Worm (Caenorhabditis elegans) whole organism, L2 larva: Measurements from ENCODE around the gene sms-1.
A peak's percentile ranks its signal among the peaks of the same experiment; 100 is the strongest.

Source experiments
- C34F6.9 ChIP-seq: fragments of 150-350 bp; optimal IDR thresholded peaks from 2 replicates; lab custom pipeline; 2014; ENCODE audit warnings: missing biosample characterization, missing genetic modification characterization
- F13H6.1 ChIP-seq: sonication (generic microtip); optimal IDR thresholded peaks from 2 replicates; lab custom pipeline; 2016; ENCODE audit warnings: missing genetic modification characterization, missing compliant biosample characterization
- R02D3.7 ChIP-seq: fragments of 150-350 bp; optimal IDR thresholded peaks from 2 replicates; lab custom pipeline; 2014; ENCODE audit warnings: missing biosample characterization, missing genetic modification characterization
- Y55F3AM.14 ChIP-seq: fragments of 200-800 bp; sonication (Bioruptor generic); optimal IDR thresholded peaks from 2 replicates; lab custom pipeline; 2018; ENCODE audit warnings: mild to moderate bottlenecking, missing genetic modification characterization, missing compliant biosample characterization
- ZK546.5 ChIP-seq: sonication (generic microtip); optimal IDR thresholded peaks from 2 replicates; lab custom pipeline; 2017; ENCODE audit warnings: missing biosample characterization, missing genetic modification characterization
- alr-1 ChIP-seq: fragments of 150-350 bp; optimal IDR thresholded peaks from 2 replicates; lab custom pipeline; 2014; ENCODE audit warnings: missing biosample characterization, missing genetic modification characterization
- ama-1 ChIP-seq: fragments of 150-350 bp; optimal IDR thresholded peaks from 2 replicates; lab custom pipeline; 2018; ENCODE audit warnings: inconsistent platforms
- ceh-16 ChIP-seq: fragments of 150-350 bp; optimal IDR thresholded peaks from 2 replicates; lab custom pipeline; 2014; ENCODE audit warnings: missing biosample characterization, missing genetic modification characterization
- ceh-82 ChIP-seq: fragments of 150-350 bp; optimal IDR thresholded peaks from 2 replicates; lab custom pipeline; 2014; ENCODE audit warnings: missing biosample characterization, missing genetic modification characterization
- crh-2 ChIP-seq: sonication (generic microtip); optimal IDR thresholded peaks from 2 replicates; lab custom pipeline; 2017; ENCODE audit warnings: missing biosample characterization, missing genetic modification characterization
- elt-1 ChIP-seq: fragments of 150-350 bp; optimal IDR thresholded peaks from 2 replicates; lab custom pipeline; 2014; ENCODE audit warnings: missing biosample characterization, missing genetic modification characterization
- elt-3 ChIP-seq: sonication (generic microtip); optimal IDR thresholded peaks from 2 replicates; lab custom pipeline; 2017; ENCODE audit warnings: missing biosample characterization, missing genetic modification characterization
- fos-1 ChIP-seq: fragments of 150-350 bp; optimal IDR thresholded peaks from 2 replicates; lab custom pipeline; 2014; ENCODE audit warnings: missing biosample characterization, missing genetic modification characterization
- gmeb-1 ChIP-seq: fragments of 150-350 bp; optimal IDR thresholded peaks from 2 replicates; lab custom pipeline; 2014; ENCODE audit warnings: missing biosample characterization, missing genetic modification characterization
- lin-13 ChIP-seq: fragments of 150-350 bp; optimal IDR thresholded peaks from 2 replicates; lab custom pipeline; 2014; ENCODE audit warnings: missing biosample characterization, missing genetic modification reagents, missing genetic modification characterization
- lin-39 ChIP-seq: fragments of 150-350 bp; optimal IDR thresholded peaks from 2 replicates; lab custom pipeline; 2014; ENCODE audit warnings: missing biosample characterization, missing genetic modification reagents, missing genetic modification characterization
- lsy-2 ChIP-seq, 2 experiments: fragments of 150-350 bp in 1 of 2; sonication (generic microtip) in 1 of 2; optimal IDR thresholded peaks; 2 replicates each; lab custom pipeline; 2014 to 2017; ENCODE audit warnings: missing biosample characterization in 2 of 2, missing genetic modification characterization in 2 of 2
- mdl-1 ChIP-seq, 2 experiments: fragments of 150-350 bp in 1 of 2; sonication (generic microtip) in 1 of 2; optimal IDR thresholded peaks; 2 replicates each; lab custom pipeline; 2017; ENCODE audit warnings: missing biosample characterization in 2 of 2, missing genetic modification characterization in 2 of 2
- nhr-237 ChIP-seq: fragments of 150-350 bp; optimal IDR thresholded peaks from 2 replicates; lab custom pipeline; 2014; ENCODE audit warnings: missing biosample characterization, missing genetic modification characterization
- nhr-25 ChIP-seq: fragments of 150-350 bp; sonication (generic microtip); optimal IDR thresholded peaks from 3 replicates; lab custom pipeline; 2014; ENCODE audit warnings: missing biosample characterization, missing genetic modification characterization
- nhr-77 ChIP-seq: fragments of 150-350 bp; optimal IDR thresholded peaks from 2 replicates; lab custom pipeline; 2014; ENCODE audit warnings: missing biosample characterization, missing genetic modification characterization
- sem-4 ChIP-seq: fragments of 150-350 bp; optimal IDR thresholded peaks from 2 replicates; lab custom pipeline; 2014; ENCODE audit warnings: missing biosample characterization, missing genetic modification reagents, missing genetic modification characterization
- skn-1 ChIP-seq: sonication (generic microtip); optimal IDR thresholded peaks from 2 replicates; lab custom pipeline; 2017; ENCODE audit warnings: missing biosample characterization, missing genetic modification characterization
- sma-3 ChIP-seq: sonication (generic microtip); optimal IDR thresholded peaks from 2 replicates; lab custom pipeline; 2016; ENCODE audit warnings: missing genetic modification reagents, missing genetic modification characterization, missing compliant biosample characterization
- sma-9 ChIP-seq, 2 experiments: fragments of 150-350 bp in 1 of 2; sonication (generic microtip) in 1 of 2; optimal IDR thresholded peaks; 2 replicates each; lab custom pipeline; 2014 to 2016; ENCODE audit warnings: missing genetic modification characterization in 2 of 2, mild to moderate bottlenecking in 1 of 2, missing biosample characterization in 1 of 2, missing compliant biosample characterization in 1 of 2, missing genetic modification reagents in 1 of 2, moderate library complexity in 1 of 2
- snpc-4 ChIP-seq: fragments of 150-350 bp; optimal IDR thresholded peaks from 2 replicates; lab custom pipeline; 2014; ENCODE audit warnings: missing biosample characterization, missing genetic modification characterization
- unc-39 ChIP-seq: fragments of 150-350 bp; optimal IDR thresholded peaks from 2 replicates; lab custom pipeline; 2014; ENCODE audit warnings: missing biosample characterization, missing genetic modification characterization
- unc-55 ChIP-seq: fragments of 150-350 bp; sonication (generic microtip); optimal IDR thresholded peaks from 3 replicates; lab custom pipeline; 2014; ENCODE audit warnings: missing biosample characterization, missing genetic modification reagents, missing genetic modification characterization
- unc-62 ChIP-seq: fragments of 150-350 bp; optimal IDR thresholded peaks from 2 replicates; lab custom pipeline; 2014; ENCODE audit warnings: missing biosample characterization, missing genetic modification reagents, missing genetic modification characterization
- zag-1 ChIP-seq: fragments of 150-350 bp; optimal IDR thresholded peaks from 2 replicates; lab custom pipeline; 2014; ENCODE audit warnings: missing biosample characterization, missing genetic modification characterization

The sms-1 gene

ce11 chrIV:11474067-11474466, 23.9 kb downstream of the sms-1 start (continued):
- TF ChIP-seq sma-3 (peak; percentile 74), lin-13 (GFP tag; lab: Kevin White, UChicago) (peak; percentile 71), alr-1 (tag; lab: Kevin White, UChicago) (no peak)
- TF ChIP-seq, all 48 proteins: peak for 24

DNA sequence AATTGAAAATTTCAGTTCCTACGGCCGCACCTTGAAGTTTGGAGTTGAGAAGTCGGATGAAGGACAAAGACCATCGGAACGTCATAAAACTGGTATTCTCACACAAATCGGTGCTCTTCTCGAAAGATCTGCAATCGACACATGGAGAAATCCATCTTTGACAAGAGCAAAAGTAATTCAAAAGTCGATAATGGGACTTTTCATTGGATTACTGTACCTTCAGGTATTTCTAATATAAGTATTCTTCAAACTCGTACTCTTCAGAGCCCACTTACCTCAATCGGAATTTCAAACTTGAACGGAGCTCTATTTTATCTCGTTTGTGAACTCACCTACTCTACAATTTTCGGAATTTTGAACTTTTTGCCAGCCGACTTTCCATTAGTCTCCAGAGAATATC, 26.0 kb downstream of the sms-1 start:
- TF ChIP-seq unc-62 (GFP tag; lab: Kevin White, UChicago) = no peak
- TF ChIP-seq ceh-16 (tag; lab: Kevin White, UChicago) = no peak
- no peak for TF ChIP-seq crh-2
- TF ChIP-seq nhr-25 (tag; lab: Kevin White, UChicago) = no peak
- no peak for TF ChIP-seq sma-9 (GFP tag; optimal IDR thresholded peaks at IDR 0.05; lab: Kevin White, UChicago)
- TF ChIP-seq sma-9 (tag; optimal IDR thresholded peaks at IDR 0.05; lab: Kevin White, UChicago) = no peak
- TF ChIP-seq sem-4 (tag; lab: Kevin White, UChicago) = no peak
- no peak for TF ChIP-seq R02D3.7 (tag; lab: Kevin White, UChicago)
- TF ChIP-seq alr-1 (tag; lab: Kevin White, UChicago) = no peak
- TF ChIP-seq Y55F3AM.14 (GFP tag; lab: Kevin White, UChicago) = no peak
- TF ChIP-seq ZK546.5 (tag; lab: Kevin White, UChicago) = no peak
- no peak for TF ChIP-seq skn-1 (tag; lab: Kevin White, UChicago)
- no peak for TF ChIP-seq gmeb-1 (tag; lab: Kevin White, UChicago)
- TF ChIP-seq elt-1 (tag; lab: Kevin White, UChicago) = no peak
- no peak for TF ChIP-seq C34F6.9 (tag; lab: Kevin White, UChicago)
- TF ChIP-seq unc-55 (GFP tag; lab: Kevin White, UChicago) = no peak

DNA sequence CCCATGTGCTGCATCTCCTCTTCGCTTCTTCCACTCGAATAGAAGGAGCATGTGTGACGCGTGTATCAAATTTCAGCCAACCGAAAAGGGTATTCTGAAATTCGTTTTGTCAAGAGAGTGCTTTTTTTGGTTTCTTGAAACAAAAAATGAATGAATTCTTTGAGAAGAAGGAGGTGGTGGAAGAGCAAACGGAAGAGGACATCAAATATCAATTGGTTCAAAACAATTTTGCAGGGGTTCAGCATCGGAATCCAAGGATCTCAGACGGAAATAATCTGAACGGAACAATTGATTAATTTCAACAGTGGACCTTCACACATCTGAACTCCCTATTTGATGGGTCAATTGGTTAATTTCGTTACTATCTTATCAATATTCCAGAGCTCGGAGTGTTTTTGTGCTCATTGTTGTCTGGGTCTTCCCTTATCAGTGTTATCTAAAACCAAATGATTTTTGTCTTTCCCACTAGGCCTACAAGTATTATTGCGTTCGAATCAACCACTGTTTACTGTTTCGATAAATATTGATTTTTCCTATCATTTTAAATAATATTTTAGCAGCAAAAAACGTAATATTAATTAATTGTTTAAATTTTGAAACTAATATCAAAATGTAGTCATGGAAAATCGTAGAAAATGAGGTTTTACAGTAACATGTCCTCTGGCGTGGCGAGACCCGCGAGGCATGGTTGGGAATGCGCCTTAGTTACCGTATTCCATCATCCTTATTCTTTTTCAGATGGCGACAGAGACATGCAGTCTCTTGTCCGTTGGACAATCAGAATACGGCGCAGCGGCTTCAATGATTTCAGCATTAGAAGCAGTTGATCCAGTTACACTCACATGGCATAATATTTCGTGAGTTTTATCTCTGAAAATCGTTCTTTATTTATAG, 28.0 kb downstream of the sms-1 start, which contains the start of the genes C10C6.13 and wht-2:
C10C6.13 (minus strand) TSS at position 51 of the 894 bp plus-strand sequence.
wht-2 (plus strand) TSS at position 739 of the 894 bp plus-strand sequence.
- peak; percentile 2 for TF ChIP-seq fos-1
- TF ChIP-seq lin-39 (tag; lab: Kevin White, UChicago) = no peak

ce11 chrIV:11467413-11467812, 30.6 kb downstream of the sms-1 start, which contains the start of gene C10C6.7:
TSS of gene C10C6.7 (minus strand) at chrIV:11467513.
- TF ChIP-seq F13H6.1 (tag; lab: Kevin White, UChicago) (no peak), Y55F3AM.14 (GFP tag; lab: Kevin White, UChicago) (no peak), ama-1 (lab: Kevin White, UChicago) (no peak), elt-1 (tag; lab: Kevin White, UChicago) (no peak), ZK546.5 (tag; lab: Kevin White, UChicago) (no peak), nhr-77 (tag; lab: Kevin White, UChicago) (no peak), unc-39 (no peak), nhr-25 (tag; lab: Kevin White, UChicago) (no peak), zag-1 (tag; lab: Kevin White, UChicago) (no peak), sma-3 (no peak), unc-62 (GFP tag; lab: Kevin White, UChicago) (no peak), ceh-16 (tag; lab: Kevin White, UChicago) (no peak), mdl-1 (tag; optimal IDR thresholded peaks at IDR 0.05; lab: Kevin White, UChicago) (no peak), crh-2 (no peak), lin-39 (tag; lab: Kevin White, UChicago) (no peak), ceh-82 (tag; lab: Kevin White, UChicago) (no peak), snpc-4 (no peak)
- TF ChIP-seq, all 48 proteins: peak for 0

DNA sequence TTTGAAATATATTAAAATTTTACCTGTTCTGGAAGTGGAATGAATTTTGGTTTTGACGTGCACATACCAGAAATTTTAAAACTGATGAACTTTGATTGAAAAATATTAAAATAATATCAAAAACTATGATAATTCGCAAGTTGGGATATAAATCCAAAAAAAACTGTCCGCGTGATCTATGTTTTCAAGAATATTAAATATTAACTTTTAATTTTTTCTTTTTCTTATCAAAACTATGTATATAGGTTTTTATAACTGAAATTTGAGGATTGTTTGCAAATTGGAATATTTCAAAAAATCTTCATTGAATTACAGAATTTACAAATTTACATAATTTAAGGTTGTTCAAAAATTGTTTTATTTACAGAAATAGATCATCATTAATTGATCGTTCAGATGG, 32.8 kb downstream of the sms-1 start, which contains the start of gene C10C6.3:
C10C6.3 (minus strand) TSS at position 101 of the 400 bp plus-strand sequence.
- TF ChIP-seq nhr-237 (tag; lab: Kevin White, UChicago) = no peak
- TF ChIP-seq lsy-2 (tag; optimal IDR thresholded peaks at IDR 0.05; lab: Kevin White, UChicago) = no peak
- no peak for TF ChIP-seq snpc-4
- TF ChIP-seq elt-1 (tag; lab: Kevin White, UChicago) = no peak
- no peak for TF ChIP-seq alr-1 (tag; lab: Kevin White, UChicago)
- no peak for TF ChIP-seq elt-3
- TF ChIP-seq sma-3 = no peak
